Worm (Caenorhabditis elegans): ENCODE results near the gene F53H8.3.

ce11 chrX:970072-970471, 31.7 kb downstream of the F53H8.3 start, which contains the start of gene C44C1.6:
- no peak for TF ChIP-seq pha-4 (tag; optimal IDR thresholded peaks at IDR 0.05)
- no peak for TF ChIP-seq sea-2 (GFP tag; IDR thresholded peaks at IDR 0.05)
- TF ChIP-seq hsf-1 (GFP tag; IDR thresholded peaks at IDR 0.05), result no peak
- TF ChIP-seq sptf-2 (GFP tag; optimal IDR thresholded peaks at IDR 0.05), result no peak
- no peak for TF ChIP-seq F22D6.2 (tag; optimal IDR thresholded peaks at IDR 0.05)
- TF ChIP-seq nhr-27 (tag; optimal IDR thresholded peaks at IDR 0.05), result no peak
- no peak for TF ChIP-seq hmg-20 (GFP tag; IDR thresholded peaks at IDR 0.05)
- TF ChIP-seq snpc-4 (GFP tag; optimal IDR thresholded peaks at IDR 0.05), result no peak
- TF ChIP-seq snpc-4 (tag; optimal IDR thresholded peaks at IDR 0.05), result no peak
- no peak for TF ChIP-seq gei-17 (GFP tag; optimal IDR thresholded peaks at IDR 0.05)
- TF ChIP-seq ceh-79 (tag; optimal IDR thresholded peaks at IDR 0.05), result no peak
- no peak for TF ChIP-seq F23B12.7 (tag; optimal IDR thresholded peaks at IDR 0.05; ENCODE audit: insufficient read depth)
- no peak for TF ChIP-seq nfyb-1 (GFP tag; IDR thresholded peaks at IDR 0.05)
